Worm (Caenorhabditis elegans) whole organism, late embryonic: ENCODE data around the gene cyp-33C2.

Source experiments
- C08G9.2 ChIP-seq: sonication (generic microtip); optimal IDR thresholded peaks from 2 replicates; lab custom pipeline; 2016; ENCODE audit warnings: mild to moderate bottlenecking, missing genetic modification characterization, moderate library complexity, missing compliant biosample characterization
- F13H6.1 ChIP-seq: sonication (generic microtip); optimal IDR thresholded peaks from 2 replicates; lab custom pipeline; 2016; ENCODE audit warnings: missing genetic modification characterization, missing compliant biosample characterization
- K02D7.2 ChIP-seq: sonication (generic microtip); optimal IDR thresholded peaks from 2 replicates; lab custom pipeline; 2017; ENCODE audit warnings: mild to moderate bottlenecking, missing genetic modification characterization, missing compliant biosample characterization
- T23F11.4 ChIP-seq: fragments of 200-800 bp; sonication (Bioruptor generic); optimal IDR thresholded peaks from 2 replicates; lab custom pipeline; 2018; ENCODE audit warnings: mild to moderate bottlenecking, missing genetic modification characterization, missing compliant biosample characterization
- Y22D7AL.16 ChIP-seq: sonication (generic microtip); optimal IDR thresholded peaks from 2 replicates; lab custom pipeline; 2016; ENCODE audit warnings: missing genetic modification characterization, missing compliant biosample characterization
- ahr-1 ChIP-seq: sonication (generic microtip); optimal IDR thresholded peaks from 2 replicates; lab custom pipeline; 2016; ENCODE audit warnings: missing genetic modification characterization, missing compliant biosample characterization
- ama-1 ChIP-seq: fragments of 150-350 bp; optimal IDR thresholded peaks from 2 replicates; lab custom pipeline; 2014
- ceh-18 ChIP-seq: sonication (generic microtip); optimal IDR thresholded peaks from 2 replicates; lab custom pipeline; 2016; ENCODE audit warnings: missing genetic modification characterization, missing compliant biosample characterization
- ceh-22 ChIP-seq: sonication (generic microtip); optimal IDR thresholded peaks from 2 replicates; lab custom pipeline; 2017; ENCODE audit warnings: missing biosample characterization, missing genetic modification characterization
- ceh-24 ChIP-seq: sonication (generic microtip); optimal IDR thresholded peaks from 2 replicates; lab custom pipeline; 2016; ENCODE audit warnings: mild to moderate bottlenecking, missing genetic modification characterization, missing compliant biosample characterization
- ceh-30 ChIP-seq: fragments of 150-350 bp; optimal IDR thresholded peaks from 2 replicates; lab custom pipeline; 2014; ENCODE audit warnings: missing biosample characterization, missing genetic modification characterization
- ceh-45 ChIP-seq: fragments of 200-800 bp; sonication (Bioruptor generic); IDR thresholded peaks from 2 replicates; pipeline ENCODE4 v1.3.6; 2022; ENCODE audit warnings: missing genetic modification reagents, missing genetic modification characterization, missing compliant biosample characterization
- ceh-6 ChIP-seq: fragments of 200-800 bp; sonication (Bioruptor generic); optimal IDR thresholded peaks from 2 replicates; lab custom pipeline; 2018; ENCODE audit warnings: mild to moderate bottlenecking, missing genetic modification characterization, missing compliant biosample characterization
- dmd-4 ChIP-seq: sonication (generic microtip); optimal IDR thresholded peaks from 2 replicates; lab custom pipeline; 2016; ENCODE audit warnings: borderline replicate concordance, missing genetic modification characterization, missing compliant biosample characterization
- dve-1 ChIP-seq: sonication (generic microtip); optimal IDR thresholded peaks from 2 replicates; lab custom pipeline; 2017; ENCODE audit warnings: antibody characterized with exemption, mild to moderate bottlenecking, missing genetic modification characterization, missing compliant biosample characterization
- elt-4 ChIP-seq: sonication (generic microtip); optimal IDR thresholded peaks from 2 replicates; lab custom pipeline; 2016; ENCODE audit warnings: missing genetic modification characterization, missing compliant biosample characterization
- eyg-1 ChIP-seq: sonication (generic microtip); optimal IDR thresholded peaks from 2 replicates; lab custom pipeline; 2016; ENCODE audit warnings: missing genotype, missing genetic modification characterization, missing compliant biosample characterization
- fax-1 ChIP-seq: sonication (generic microtip); optimal IDR thresholded peaks from 2 replicates; lab custom pipeline; 2016; ENCODE audit warnings: missing genotype, missing genetic modification characterization, missing compliant biosample characterization
- fkh-10 ChIP-seq: fragments of 150-350 bp; optimal IDR thresholded peaks from 2 replicates; lab custom pipeline; 2014; ENCODE audit warnings: missing biosample characterization, missing genetic modification reagents, missing genetic modification characterization
- fkh-6 ChIP-seq: sonication (generic microtip); optimal IDR thresholded peaks from 2 replicates; lab custom pipeline; 2016; ENCODE audit warnings: missing genetic modification characterization, missing compliant biosample characterization
- hlh-30 ChIP-seq: sonication (generic microtip); optimal IDR thresholded peaks from 2 replicates; lab custom pipeline; 2017; ENCODE audit warnings: antibody characterized with exemption, missing genetic modification characterization, missing compliant biosample characterization; ENCODE audit not compliant: insufficient read depth
- hlh-6 ChIP-seq: sonication (generic microtip); optimal IDR thresholded peaks from 2 replicates; lab custom pipeline; 2016; ENCODE audit warnings: missing genotype, missing genetic modification characterization, missing compliant biosample characterization
- lin-11 ChIP-seq: fragments of 200-800 bp; sonication (Bioruptor generic); optimal IDR thresholded peaks from 2 replicates; lab custom pipeline; 2018; ENCODE audit warnings: mild to moderate bottlenecking, missing genetic modification characterization, missing compliant biosample characterization
- nhr-11 ChIP-seq: fragments of 150-350 bp; optimal IDR thresholded peaks from 2 replicates; lab custom pipeline; 2014; ENCODE audit warnings: missing biosample characterization, missing genetic modification characterization
- pat-9 ChIP-seq: fragments of 200-800 bp; sonication (Bioruptor generic); optimal IDR thresholded peaks from 2 replicates; lab custom pipeline; 2018; ENCODE audit warnings: mild to moderate bottlenecking, missing genetic modification characterization, moderate library complexity, missing compliant biosample characterization
- pax-1 ChIP-seq: fragments of 150-350 bp; optimal IDR thresholded peaks from 2 replicates; lab custom pipeline; 2014; ENCODE audit warnings: missing biosample characterization, missing genetic modification characterization
- pqm-1 ChIP-seq: sonication (generic microtip); optimal IDR thresholded peaks from 2 replicates; lab custom pipeline; 2016; ENCODE audit warnings: missing genetic modification characterization, missing compliant biosample characterization
- pros-1 ChIP-seq: fragments of 150-350 bp; optimal IDR thresholded peaks from 2 replicates; lab custom pipeline; 2014; ENCODE audit warnings: missing biosample characterization, missing genetic modification reagents, missing genetic modification characterization
- rnt-1 ChIP-seq: sonication (generic microtip); optimal IDR thresholded peaks from 2 replicates; lab custom pipeline; 2016; ENCODE audit warnings: missing genetic modification characterization, missing compliant biosample characterization
- sdc-2 ChIP-seq: sonication (generic microtip); optimal IDR thresholded peaks from 2 replicates; lab custom pipeline; 2016; ENCODE audit warnings: missing genotype, missing genetic modification characterization, missing compliant biosample characterization
- sox-2 ChIP-seq: fragments of 200-800 bp; sonication (Bioruptor generic); IDR thresholded peaks from 2 replicates; pipeline ENCODE4 v1.3.6; 2022; ENCODE audit warnings: missing genetic modification reagents, missing genetic modification characterization, missing compliant biosample characterization
- sox-4 ChIP-seq: sonication (generic microtip); optimal IDR thresholded peaks from 2 replicates; lab custom pipeline; 2017; ENCODE audit warnings: mild to moderate bottlenecking, missing genetic modification characterization, inconsistent platforms, missing compliant biosample characterization
- tbx-2 ChIP-seq: sonication (generic microtip); optimal IDR thresholded peaks from 2 replicates; lab custom pipeline; 2016; ENCODE audit warnings: missing genetic modification characterization, missing compliant biosample characterization
- tbx-7 ChIP-seq: sonication (generic microtip); optimal IDR thresholded peaks from 2 replicates; lab custom pipeline; 2016; ENCODE audit warnings: missing genotype, missing genetic modification characterization, missing compliant biosample characterization
- ttx-3 ChIP-seq: sonication (generic microtip); optimal IDR thresholded peaks from 2 replicates; lab custom pipeline; 2016; ENCODE audit warnings: missing genetic modification reagents, missing genetic modification characterization, missing compliant biosample characterization
- unc-55 ChIP-seq: sonication (generic microtip); optimal IDR thresholded peaks from 2 replicates; lab custom pipeline; 2017; ENCODE audit warnings: missing biosample characterization, missing genetic modification reagents, missing genetic modification characterization
- unc-86 ChIP-seq: sonication (generic microtip); optimal IDR thresholded peaks from 2 replicates; lab custom pipeline; 2016; ENCODE audit warnings: missing genetic modification characterization, missing compliant biosample characterization

Gene cyp-33C2

DNA sequence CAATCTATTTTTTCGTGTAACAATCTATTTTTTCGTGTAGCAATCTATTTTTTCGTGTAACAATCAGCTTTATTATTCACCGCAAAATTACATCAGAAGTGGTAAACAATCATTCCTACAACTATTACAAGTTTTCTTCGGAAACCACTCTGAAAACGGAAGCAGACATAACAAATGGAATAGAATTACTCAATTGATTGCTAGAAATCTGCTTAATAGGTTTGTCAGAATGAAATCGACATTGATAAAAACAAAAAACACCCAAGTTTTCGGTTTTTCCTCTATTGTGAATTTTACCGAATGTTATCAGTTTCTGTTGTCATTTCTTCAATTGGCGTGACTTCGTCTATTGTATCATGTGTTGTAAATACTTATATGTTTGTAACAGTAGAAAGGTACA lies 36.5 kb upstream of the cyp-33C2 start, which contains the start of gene srbc-20:
TSS of gene srbc-20 (plus strand) at position 301 of the 400 bp plus-strand sequence.
- TF ChIP-seq Y22D7AL.16 (no peak), tbx-7 (tag; lab: Kevin White, UChicago) (no peak), pqm-1 (tag; lab: Kevin White, UChicago) (no peak)

- TF ChIP-seq ttx-3 = no peak
- TF ChIP-seq Y22D7AL.16 = no peak
- TF ChIP-seq sdc-2 = no peak
- TF ChIP-seq ceh-6 = no peak
- TF ChIP-seq unc-86 (tag; lab: Kevin White, UChicago) = no peak
- TF ChIP-seq elt-4 (tag; lab: Kevin White, UChicago) = no peak
- TF ChIP-seq nhr-11 (tag; lab: Kevin White, UChicago) = no peak
- no peak for TF ChIP-seq pat-9
Observed at ce11 chrV:2149432-2149831, 33.9 kb upstream of the cyp-33C2 start, which contains the start of gene C45H4.21. Gene C45H4.21, minus strand, starts transcription at chrV:2149532.

- TF ChIP-seq tbx-2 (tag; lab: Kevin White, UChicago) (no peak), pat-9 (no peak), unc-86 (tag; lab: Kevin White, UChicago) (no peak)
Observed at ce11 chrV:2150876-2151275, 32.4 kb upstream of the cyp-33C2 start, which contains the start of gene C45H4.13. Gene C45H4.13, minus strand, starts transcription at chrV:2150976.

ce11 chrV:2151458-2151857 lies 31.8 kb upstream of the cyp-33C2 start, which contains the start of gene srbc-24:
Gene srbc-24, plus strand, starts transcription at chrV:2151758.
- TF ChIP-seq lin-11 (tag; lab: Kevin White, UChicago) (no peak), dve-1 (tag; lab: Kevin White, UChicago) (no peak), ceh-22 (tag; lab: Kevin White, UChicago) (no peak), Y22D7AL.16 (no peak), rnt-1 (tag; lab: Kevin White, UChicago) (no peak), elt-4 (tag; lab: Kevin White, UChicago) (no peak)

- TF ChIP-seq hlh-30 (tag; lab: Kevin White, UChicago) = no peak
- TF ChIP-seq dmd-4 (tag; lab: Kevin White, UChicago) = no peak
- no peak for TF ChIP-seq tbx-7 (tag; lab: Kevin White, UChicago)
- no peak for TF ChIP-seq ceh-24 (tag; lab: Kevin White, UChicago)
- no peak for TF ChIP-seq lin-11 (tag; lab: Kevin White, UChicago)
- no peak for TF ChIP-seq pax-1 (tag; lab: Kevin White, UChicago)
- no peak for TF ChIP-seq eyg-1
- no peak for TF ChIP-seq fax-1 (tag; lab: Kevin White, UChicago)
- no peak for TF ChIP-seq T23F11.4 (GFP tag; lab: Kevin White, UChicago)
- TF ChIP-seq ama-1 (lab: Kevin White, UChicago) = no peak
- TF ChIP-seq pros-1 (tag; lab: Kevin White, UChicago) = no peak
- no peak for TF ChIP-seq sox-2 (GFP tag; lab: Robert Waterston, UW)
- no peak for TF ChIP-seq ahr-1 (tag; lab: Kevin White, UChicago)
- TF ChIP-seq hlh-6 (tag; lab: Kevin White, UChicago) = no peak
- TF ChIP-seq C08G9.2 (tag; lab: Kevin White, UChicago) = no peak
- TF ChIP-seq, all 69 proteins: peak for 0
Observed at ce11 chrV:2153274-2153673, 30.0 kb upstream of the cyp-33C2 start, which contains the start of gene srbc-23. Gene srbc-23, plus strand, starts transcription at chrV:2153574.

- TF ChIP-seq ceh-45 (no peak), T23F11.4 (GFP tag; lab: Kevin White, UChicago) (no peak), unc-55 (GFP tag; lab: Kevin White, UChicago) (no peak), K02D7.2 (tag; lab: Kevin White, UChicago) (no peak), fkh-10 (no peak), rnt-1 (tag; lab: Kevin White, UChicago) (no peak), tbx-7 (tag; lab: Kevin White, UChicago) (no peak), ceh-18 (no peak), hlh-30 (tag; lab: Kevin White, UChicago) (no peak), F13H6.1 (no peak), fkh-6 (tag; lab: Kevin White, UChicago) (no peak), ttx-3 (no peak), ceh-30 (tag; lab: Kevin White, UChicago) (no peak), sox-4 (no peak)
Observed at ce11 chrV:2155232-2155631, 28.1 kb upstream of the cyp-33C2 start, which contains the start of gene srbc-21. Gene srbc-21, plus strand, starts transcription at chrV:2155532.
